Worm (Caenorhabditis elegans) whole organism, late embryonic: ENCODE measurements around the gene Y55F3BL.4.

Source experiments
- F13H6.1 ChIP-seq: sonication (generic microtip); optimal IDR thresholded peaks from 2 replicates; lab custom pipeline; 2016; ENCODE audit warnings: missing genetic modification characterization, missing compliant biosample characterization
- ceh-22 ChIP-seq: sonication (generic microtip); optimal IDR thresholded peaks from 2 replicates; lab custom pipeline; 2017; ENCODE audit warnings: missing biosample characterization, missing genetic modification characterization
- pax-1 ChIP-seq: fragments of 150-350 bp; optimal IDR thresholded peaks from 2 replicates; lab custom pipeline; 2014; ENCODE audit warnings: missing biosample characterization, missing genetic modification characterization
- pqm-1 ChIP-seq: sonication (generic microtip); optimal IDR thresholded peaks from 2 replicates; lab custom pipeline; 2016; ENCODE audit warnings: missing genetic modification characterization, missing compliant biosample characterization
- unc-86 ChIP-seq: sonication (generic microtip); optimal IDR thresholded peaks from 2 replicates; lab custom pipeline; 2016; ENCODE audit warnings: missing genetic modification characterization, missing compliant biosample characterization

- no peak for TF ChIP-seq F13H6.1 (tag; lab: Kevin White, UChicago)
- TF ChIP-seq pqm-1 (tag; lab: Kevin White, UChicago) = no peak
- no peak for TF ChIP-seq unc-86
- no peak for TF ChIP-seq ceh-22
- TF ChIP-seq pax-1 = no peak
Observed at ce11 chrIV:757548-757947, 47.4 kb upstream of the Y55F3BL.4 start.
